Worm (Caenorhabditis elegans): ENCODE results near the gene W06D11.2.
"Not testable (repeated sequence)": the region's sequence is repeated elsewhere in the genome, so short reads cannot be mapped to it uniquely, and the experiment has no call there.

W06D11.2 gene

DNA sequence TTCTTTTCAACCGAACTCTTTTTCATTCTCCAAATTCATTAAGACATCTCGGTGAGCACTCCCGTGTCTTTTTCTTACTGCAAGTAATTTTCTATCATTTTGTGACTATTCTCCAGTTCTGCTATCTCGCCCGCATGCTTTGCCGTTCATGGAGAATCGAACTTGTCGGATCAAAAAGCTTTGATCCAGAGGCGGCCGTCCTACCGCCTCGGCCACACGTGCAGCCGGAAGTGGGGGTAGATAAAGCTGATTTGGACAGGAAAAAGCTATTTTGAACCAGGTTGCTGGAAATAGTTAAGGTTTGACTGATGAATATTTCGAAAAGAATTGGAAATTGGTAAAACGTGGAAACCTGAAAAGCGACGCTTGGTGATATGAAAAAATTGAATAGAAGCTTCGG, 7.7 kb upstream of the W06D11.2 start:
- TF ChIP-seq ceh-6 (GFP tag; optimal IDR thresholded peaks at IDR 0.05): no peak
- no peak for TF ChIP-seq ceh-22 (tag; optimal IDR thresholded peaks at IDR 0.05)
- TF ChIP-seq pha-4 (tag; optimal IDR thresholded peaks at IDR 0.05): no peak
- TF ChIP-seq ztf-16 (tag; optimal IDR thresholded peaks at IDR 0.05): no peak
- no peak for TF ChIP-seq nhr-232 (tag; optimal IDR thresholded peaks at IDR 0.05)
- TF ChIP-seq ceh-30 (tag; optimal IDR thresholded peaks at IDR 0.05): no peak
- no peak for TF ChIP-seq gmeb-2 (tag; optimal IDR thresholded peaks at IDR 0.05)
- TF ChIP-seq Y22D7AL.16 (tag; optimal IDR thresholded peaks at IDR 0.05): no peak

DNA sequence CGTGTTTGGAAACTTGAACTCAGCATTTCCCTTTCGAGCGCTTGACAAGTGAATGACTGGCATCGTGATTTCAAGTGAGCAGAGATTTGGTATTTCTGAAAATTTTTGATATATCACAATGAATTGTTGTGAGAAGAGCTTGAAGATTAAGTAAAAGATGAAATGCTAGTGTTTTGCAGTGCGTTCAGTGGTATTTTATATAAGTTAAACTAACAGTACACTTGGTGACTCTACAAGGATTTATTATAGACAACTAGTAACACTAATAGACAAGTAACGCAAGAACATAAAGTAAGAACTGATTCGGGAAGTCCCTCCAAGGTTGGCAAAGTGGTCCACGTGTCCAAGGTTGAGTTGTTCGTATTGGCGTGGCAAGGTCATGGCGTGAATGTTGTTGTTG, 6.2 kb upstream of the W06D11.2 start, which contains the start of gene dot-1.3:
Gene dot-1.3 (minus strand): TSS at position 101 of the 400 bp plus-strand sequence.
- TF ChIP-seq fkh-6 (tag; optimal IDR thresholded peaks at IDR 0.05); T23F11.4 (GFP tag; optimal IDR thresholded peaks at IDR 0.05); pax-1 (tag; optimal IDR thresholded peaks at IDR 0.05): not testable (repeated sequence)

DNA sequence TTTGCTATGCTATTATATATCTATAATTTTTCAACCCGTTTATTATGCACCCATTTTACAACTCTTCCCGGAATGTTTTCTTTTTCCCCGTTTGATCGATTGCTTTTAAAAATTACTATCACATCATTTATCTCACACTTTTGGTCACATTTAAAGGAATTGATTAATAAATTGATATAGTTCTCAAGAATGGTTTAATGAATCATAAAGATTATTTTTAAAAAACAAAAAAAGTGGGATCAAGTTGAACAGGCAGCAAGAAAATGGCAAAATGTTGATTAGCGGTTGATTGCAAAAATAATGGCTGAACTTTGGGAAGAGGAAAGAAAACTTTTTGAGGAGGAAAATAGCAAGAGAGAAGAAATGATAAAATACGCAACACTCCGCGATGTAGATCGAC, 3.3 kb upstream of the W06D11.2 start, which contains the start of gene W06D11.5:
Gene W06D11.5 (plus strand): TSS at position 301 of the 400 bp plus-strand sequence.
- TF ChIP-seq pros-1 (tag; optimal IDR thresholded peaks at IDR 0.05) (no peak), ceh-9 (tag; optimal IDR thresholded peaks at IDR 0.05) (no peak), che-1 (tag; optimal IDR thresholded peaks at IDR 0.05) (no peak), ceh-14 (tag; optimal IDR thresholded peaks at IDR 0.05) (no peak), unc-3 (GFP tag; conservative IDR thresholded peaks at IDR 0.05) (no peak), unc-3 (tag; optimal IDR thresholded peaks at IDR 0.05) (no peak), lin-11 (tag; optimal IDR thresholded peaks at IDR 0.05) (no peak), K09A11.1 (tag; optimal IDR thresholded peaks at IDR 0.05; ENCODE audit: insufficient read depth) (no peak), pha-4 (tag; optimal IDR thresholded peaks at IDR 0.05) (no peak), hlh-6 (tag; optimal IDR thresholded peaks at IDR 0.05) (no peak), ceh-30 (tag; optimal IDR thresholded peaks at IDR 0.05) (no peak), pqm-1 (tag; optimal IDR thresholded peaks at IDR 0.05) (no peak), T23F11.4 (GFP tag; optimal IDR thresholded peaks at IDR 0.05) (no peak), unc-86 (tag; optimal IDR thresholded peaks at IDR 0.05) (no peak), C38D4.7 (GFP tag; optimal IDR thresholded peaks at IDR 0.05) (no peak)

ce11 chrX:12298324-12298723, 1.8 kb upstream of the W06D11.2 start, which contains the start of gene W06D11.3:
W06D11.3 (plus strand) TSS chrX:12298683.
- TF ChIP-seq dmd-4 (tag; optimal IDR thresholded peaks at IDR 0.05; ENCODE audit: borderline replicate concordance): no peak
- TF ChIP-seq hlh-30 (tag; optimal IDR thresholded peaks at IDR 0.05; ENCODE audit: insufficient read depth): no peak
- TF ChIP-seq ceh-48 (tag; optimal IDR thresholded peaks at IDR 0.05): no peak
- TF ChIP-seq sox-2 (GFP tag; IDR thresholded peaks at IDR 0.05): no peak
- TF ChIP-seq ceh-19 (GFP tag; optimal IDR thresholded peaks at IDR 0.05): no peak
- TF ChIP-seq C38D4.7 (GFP tag; optimal IDR thresholded peaks at IDR 0.05): no peak
- TF ChIP-seq sdc-2 (tag; optimal IDR thresholded peaks at IDR 0.05): no peak
- TF ChIP-seq unc-3 (GFP tag; conservative IDR thresholded peaks at IDR 0.05): no peak
- TF ChIP-seq unc-3 (tag; optimal IDR thresholded peaks at IDR 0.05): no peak
- TF ChIP-seq ahr-1 (tag; optimal IDR thresholded peaks at IDR 0.05): no peak
- TF ChIP-seq ceh-9 (tag; optimal IDR thresholded peaks at IDR 0.05): no peak
- TF ChIP-seq pha-2 (tag; optimal IDR thresholded peaks at IDR 0.05): no peak
- TF ChIP-seq ceh-6 (GFP tag; optimal IDR thresholded peaks at IDR 0.05): no peak
- TF ChIP-seq sox-4 (tag; optimal IDR thresholded peaks at IDR 0.05): no peak
- no peak for TF ChIP-seq eyg-1 (tag; optimal IDR thresholded peaks at IDR 0.05)
- TF ChIP-seq hlh-13 (GFP tag; optimal IDR thresholded peaks at IDR 0.05): no peak
- no peak for TF ChIP-seq nhr-11 (tag; optimal IDR thresholded peaks at IDR 0.05)
- no peak for TF ChIP-seq ceh-22 (tag; optimal IDR thresholded peaks at IDR 0.05)

- TF ChIP-seq ceh-48 (tag; optimal IDR thresholded peaks at IDR 0.05): no peak
- no peak for TF ChIP-seq nhr-232 (tag; optimal IDR thresholded peaks at IDR 0.05)
- TF ChIP-seq ceh-34 (tag; optimal IDR thresholded peaks at IDR 0.05): no peak
- no peak for TF ChIP-seq hlh-13 (GFP tag; optimal IDR thresholded peaks at IDR 0.05)
Measured at ce11 chrX:12294263-12294662, 2.3 kb downstream of the W06D11.2 start, which contains the start of gene W06D11.1. W06D11.1 (plus strand) TSS chrX:12294563.
